Worm (Caenorhabditis elegans) whole organism, dauer: ENCODE results near the gene fbxb-38.

Experiments
- unc-62 ChIP-seq: sonication (generic microtip); optimal IDR thresholded peaks from 2 replicates; lab custom pipeline; 2017; ENCODE audit warnings: missing biosample characterization, missing genetic modification reagents, missing genetic modification characterization

The fbxb-38 gene

DNA sequence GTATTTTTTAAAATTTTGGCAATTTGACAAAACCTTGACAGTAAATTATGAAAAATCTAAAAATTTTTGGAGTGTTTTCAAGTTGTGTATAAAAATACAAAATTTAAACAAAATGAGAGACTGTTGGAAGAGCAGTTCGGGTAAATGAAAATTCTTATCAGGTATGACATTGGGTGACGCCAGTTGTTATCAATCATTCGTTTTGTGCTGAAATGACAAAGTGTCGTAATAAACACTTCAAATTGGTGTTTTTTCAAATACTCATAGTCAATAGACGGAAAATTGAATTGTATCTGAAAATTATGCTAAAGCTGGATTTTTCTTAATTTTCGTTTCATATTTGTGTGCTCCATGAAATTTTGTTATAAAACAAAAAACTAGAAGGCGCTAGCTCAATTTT lies 45.8 kb downstream of the fbxb-38 start:
- TF ChIP-seq unc-62 = no peak

- no peak for TF ChIP-seq unc-62
Observed at ce11 chrII:2122091-2122490, 46.5 kb downstream of the fbxb-38 start, which contains the start of gene math-37. Gene math-37, minus strand, starts transcription at chrII:2122191.
